Worm (Caenorhabditis elegans) whole organism, young adult: ENCODE data around the gene atg-3.

ENCODE experiments used
- B0019.2 ChIP-seq: fragments of 200-800 bp; sonication (Bioruptor generic); conservative IDR thresholded peaks from 2 replicates; pipeline ENCODE4 v1.3.6; 2022; ENCODE audit warnings: missing genetic modification reagents, missing genetic modification characterization, missing compliant biosample characterization
- Y67H2A.10 ChIP-seq: fragments of 200-800 bp; sonication (Bioruptor generic); conservative IDR thresholded peaks from 2 replicates; pipeline ENCODE4 v1.3.6; 2022; ENCODE audit warnings: missing genetic modification reagents, missing genetic modification characterization, missing compliant biosample characterization

ce11 chrIV:1044287-1044686 lies 34.0 kb downstream of the atg-3 start, which contains the start of gene Y55F3AM.11:
- TF ChIP-seq B0019.2 (GFP tag; lab: Robert Waterston, UW) (no peak), Y67H2A.10 (GFP tag; lab: Robert Waterston, UW) (no peak)
